Worm (Caenorhabditis elegans) whole organism, midembryonic: Measurements from ENCODE around the gene Y38H6C.20.

ENCODE experiments used
- flt-1 ChIP-seq: fragments of 200-800 bp; sonication (Bioruptor generic); IDR thresholded peaks from 2 replicates; pipeline ENCODE4 v1.3.6; 2022; ENCODE audit warnings: missing genetic modification characterization, missing compliant biosample characterization
- klf-2 ChIP-seq: fragments of 200-800 bp; sonication (Bioruptor generic); conservative IDR thresholded peaks from 2 replicates; pipeline ENCODE4 v1.3.6; 2022; ENCODE audit warnings: missing genetic modification reagents, missing genetic modification characterization, missing compliant biosample characterization
- med-1 ChIP-seq: sonication (generic microtip); optimal IDR thresholded peaks from 2 replicates; lab custom pipeline; 2017; ENCODE audit warnings: missing genetic modification characterization, mild to moderate bottlenecking, missing compliant biosample characterization, antibody characterized with exemption, missing genetic modification reagents; ENCODE audit not compliant: insufficient read depth

DNA sequence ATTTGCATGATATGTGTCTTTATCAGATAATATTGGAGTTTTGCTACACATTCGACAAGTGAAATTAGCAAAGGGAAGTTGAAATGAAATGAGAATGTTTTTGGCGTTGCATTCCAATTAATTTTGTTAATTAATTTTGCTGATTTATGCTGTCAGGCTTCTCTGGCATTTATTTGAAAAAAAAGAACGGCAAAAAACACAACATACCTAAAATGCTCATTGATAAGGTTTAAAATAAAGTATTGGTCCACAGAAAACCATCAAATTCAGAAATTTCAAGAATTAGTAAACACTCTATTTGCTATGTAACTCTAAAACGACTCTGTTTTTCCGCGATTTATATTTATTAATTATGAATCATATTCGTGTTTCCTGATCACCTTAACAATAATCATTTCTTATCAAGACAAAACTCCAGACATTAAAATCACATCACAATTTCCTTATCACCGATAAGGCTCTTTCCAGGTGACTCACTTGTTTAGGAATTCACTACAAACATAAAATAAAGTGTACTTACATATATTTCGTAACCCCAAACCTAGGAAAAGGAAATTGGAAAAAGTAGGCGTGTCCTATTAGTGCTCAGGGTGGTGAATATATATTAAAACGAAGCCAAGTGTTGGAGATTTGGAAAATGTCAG is 25.1 kb downstream of the Y38H6C.20 start, which contains the start of the genes srh-166 and Y38H6C.24:
- TF ChIP-seq med-1 (GFP tag; lab: Kevin White, UChicago), result no peak
- TF ChIP-seq flt-1 (GFP tag; lab: Robert Waterston, UW), result no peak
- no peak for TF ChIP-seq klf-2 (GFP tag; lab: Robert Waterston, UW)
